Worm (Caenorhabditis elegans) whole organism, midembryonic: ENCODE data around the gene rnp-1.

ENCODE experiments used
- T22C8.4 ChIP-seq: fragments of 200-800 bp; sonication (Bioruptor generic); IDR thresholded peaks from 2 replicates; pipeline ENCODE4 v1.3.6; 2022; ENCODE audit warnings: missing genetic modification characterization, missing compliant biosample characterization
- cog-1 ChIP-seq: sonication (generic microtip); optimal IDR thresholded peaks from 2 replicates; lab custom pipeline; 2016; ENCODE audit warnings: missing genetic modification characterization, missing compliant biosample characterization
- flt-1 ChIP-seq: fragments of 200-800 bp; sonication (Bioruptor generic); IDR thresholded peaks from 2 replicates; pipeline ENCODE4 v1.3.6; 2022; ENCODE audit warnings: missing genetic modification characterization, missing compliant biosample characterization
- klf-2 ChIP-seq: fragments of 200-800 bp; sonication (Bioruptor generic); conservative IDR thresholded peaks from 2 replicates; pipeline ENCODE4 v1.3.6; 2022; ENCODE audit warnings: missing genetic modification reagents, missing genetic modification characterization, missing compliant biosample characterization
- med-1 ChIP-seq: sonication (generic microtip); optimal IDR thresholded peaks from 2 replicates; lab custom pipeline; 2017; ENCODE audit warnings: missing genetic modification characterization, mild to moderate bottlenecking, missing compliant biosample characterization, antibody characterized with exemption, missing genetic modification reagents; ENCODE audit not compliant: insufficient read depth
- ref-1 ChIP-seq: fragments of 200-800 bp; sonication (Bioruptor generic); conservative IDR thresholded peaks from 2 replicates; pipeline ENCODE4 v1.3.6; 2022; ENCODE audit warnings: missing genetic modification reagents, missing genetic modification characterization, missing compliant biosample characterization
- tab-1 ChIP-seq: fragments of 200-800 bp; sonication (Bioruptor generic); IDR thresholded peaks from 2 replicates; pipeline ENCODE4 v1.3.6; 2022; ENCODE audit warnings: missing genetic modification characterization, missing compliant biosample characterization
- ztf-23 ChIP-seq: fragments of 200-800 bp; sonication (Bioruptor generic); IDR thresholded peaks from 2 replicates; pipeline ENCODE4 v1.3.6; 2022; ENCODE audit warnings: missing genetic modification reagents, missing genetic modification characterization, missing compliant biosample characterization
- ztf-29 ChIP-seq: fragments of 200-800 bp; sonication (Bioruptor generic); IDR thresholded peaks from 2 replicates; pipeline ENCODE4 v1.3.6; 2022; ENCODE audit warnings: missing genetic modification reagents, missing genetic modification characterization, missing compliant biosample characterization

rnp-1 gene

ce11 chrV:12194275-12194674 is 2.2 kb downstream of the rnp-1 start, which contains the start of gene ogdh-2:
TSS of gene ogdh-2 (plus strand) at chrV:12194507.
- TF ChIP-seq ztf-29 (GFP tag; lab: Robert Waterston, UW) (no peak), ref-1 (GFP tag; lab: Robert Waterston, UW) (no peak), ztf-23 (no peak), tab-1 (no peak)

ce11 chrV:12195845-12196244 is 3.8 kb downstream of the rnp-1 start, which contains the start of gene ZK836.3:
TSS of gene ZK836.3 (minus strand) at chrV:12195945.
- no peak for TF ChIP-seq ref-1 (GFP tag; lab: Robert Waterston, UW)
- no peak for TF ChIP-seq tab-1
- no peak for TF ChIP-seq med-1 (GFP tag; lab: Kevin White, UChicago)
- no peak for TF ChIP-seq flt-1 (GFP tag; lab: Robert Waterston, UW)
- TF ChIP-seq T22C8.4 (GFP tag; lab: Robert Waterston, UW): no peak
- no peak for TF ChIP-seq klf-2 (GFP tag; lab: Robert Waterston, UW)
- TF ChIP-seq cog-1 (tag; lab: Kevin White, UChicago): no peak
- TF ChIP-seq ztf-29 (GFP tag; lab: Robert Waterston, UW): no peak
- no peak for TF ChIP-seq ztf-23

- no peak for TF ChIP-seq klf-2 (GFP tag; lab: Robert Waterston, UW)
- no peak for TF ChIP-seq tab-1
- no peak for TF ChIP-seq ztf-23
These were observed 4.6 kb downstream of the rnp-1 start for ce11 chrV:12196659-12197058.

- TF ChIP-seq flt-1 (GFP tag; lab: Robert Waterston, UW) (no peak), med-1 (GFP tag; lab: Kevin White, UChicago) (no peak), klf-2 (GFP tag; lab: Robert Waterston, UW) (no peak), ref-1 (GFP tag; lab: Robert Waterston, UW) (no peak), tab-1 (no peak), ztf-29 (GFP tag; lab: Robert Waterston, UW) (no peak), T22C8.4 (GFP tag; lab: Robert Waterston, UW) (no peak)
These were observed 5.7 kb downstream of the rnp-1 start for ce11 chrV:12197748-12198147.

- no peak for TF ChIP-seq T22C8.4 (GFP tag; lab: Robert Waterston, UW)
- TF ChIP-seq cog-1 (tag; lab: Kevin White, UChicago): no peak
- no peak for TF ChIP-seq ztf-29 (GFP tag; lab: Robert Waterston, UW)
- no peak for TF ChIP-seq ztf-23
- TF ChIP-seq tab-1: no peak
- no peak for TF ChIP-seq klf-2 (GFP tag; lab: Robert Waterston, UW)
- no peak for TF ChIP-seq med-1 (GFP tag; lab: Kevin White, UChicago)
- TF ChIP-seq flt-1 (GFP tag; lab: Robert Waterston, UW): no peak
- no peak for TF ChIP-seq ref-1 (GFP tag; lab: Robert Waterston, UW)
These were observed 6.5 kb downstream of the rnp-1 start, which contains the start of gene lon-3 for ce11 chrV:12198545-12198944. TSS of gene lon-3 (minus strand) at chrV:12198645.

ce11 chrV:12199474-12199873 is 7.4 kb downstream of the rnp-1 start:
- TF ChIP-seq ztf-23: no peak
- TF ChIP-seq tab-1: no peak
- TF ChIP-seq klf-2 (GFP tag; lab: Robert Waterston, UW): no peak

- TF ChIP-seq klf-2 (GFP tag; lab: Robert Waterston, UW): no peak
- no peak for TF ChIP-seq T22C8.4 (GFP tag; lab: Robert Waterston, UW)
- no peak for TF ChIP-seq cog-1 (tag; lab: Kevin White, UChicago)
- no peak for TF ChIP-seq ztf-23
- no peak for TF ChIP-seq med-1 (GFP tag; lab: Kevin White, UChicago)
- TF ChIP-seq tab-1: no peak
- TF ChIP-seq flt-1 (GFP tag; lab: Robert Waterston, UW): no peak
- no peak for TF ChIP-seq ref-1 (GFP tag; lab: Robert Waterston, UW)
- TF ChIP-seq ztf-29 (GFP tag; lab: Robert Waterston, UW): no peak
These were observed 16.6 kb downstream of the rnp-1 start for ce11 chrV:12208678-12209077.

- TF ChIP-seq T22C8.4 (GFP tag; lab: Robert Waterston, UW): no peak
- TF ChIP-seq ztf-23: no peak
- TF ChIP-seq klf-2 (GFP tag; lab: Robert Waterston, UW): no peak
- no peak for TF ChIP-seq tab-1
- TF ChIP-seq flt-1 (GFP tag; lab: Robert Waterston, UW): no peak
- TF ChIP-seq med-1 (GFP tag; lab: Kevin White, UChicago): no peak
- TF ChIP-seq cog-1 (tag; lab: Kevin White, UChicago): no peak
- TF ChIP-seq ref-1 (GFP tag; lab: Robert Waterston, UW): no peak
- no peak for TF ChIP-seq ztf-29 (GFP tag; lab: Robert Waterston, UW)
These were observed 17.9 kb downstream of the rnp-1 start for ce11 chrV:12209951-12210350.

ce11 chrV:12211090-12211489 is 19.0 kb downstream of the rnp-1 start:
- TF ChIP-seq tab-1 (no peak), ztf-23 (no peak), klf-2 (GFP tag; lab: Robert Waterston, UW) (no peak), ref-1 (GFP tag; lab: Robert Waterston, UW) (no peak), cog-1 (tag; lab: Kevin White, UChicago) (no peak), med-1 (GFP tag; lab: Kevin White, UChicago) (no peak), flt-1 (GFP tag; lab: Robert Waterston, UW) (no peak), ztf-29 (GFP tag; lab: Robert Waterston, UW) (no peak), T22C8.4 (GFP tag; lab: Robert Waterston, UW) (no peak)

- TF ChIP-seq klf-2 (GFP tag; lab: Robert Waterston, UW): no peak
- TF ChIP-seq med-1 (GFP tag; lab: Kevin White, UChicago): no peak
- no peak for TF ChIP-seq cog-1 (tag; lab: Kevin White, UChicago)
- no peak for TF ChIP-seq ref-1 (GFP tag; lab: Robert Waterston, UW)
- TF ChIP-seq ztf-29 (GFP tag; lab: Robert Waterston, UW): no peak
- no peak for TF ChIP-seq ztf-23
- no peak for TF ChIP-seq flt-1 (GFP tag; lab: Robert Waterston, UW)
- no peak for TF ChIP-seq tab-1
- no peak for TF ChIP-seq T22C8.4 (GFP tag; lab: Robert Waterston, UW)
These were observed 21.0 kb downstream of the rnp-1 start, which contains the start of gene vab-8 for ce11 chrV:12213027-12213426. TSS of gene vab-8 (plus strand) at chrV:12213327.
